Worm (Caenorhabditis elegans): ENCODE measurements around the gene ccdc-12.

DNA sequence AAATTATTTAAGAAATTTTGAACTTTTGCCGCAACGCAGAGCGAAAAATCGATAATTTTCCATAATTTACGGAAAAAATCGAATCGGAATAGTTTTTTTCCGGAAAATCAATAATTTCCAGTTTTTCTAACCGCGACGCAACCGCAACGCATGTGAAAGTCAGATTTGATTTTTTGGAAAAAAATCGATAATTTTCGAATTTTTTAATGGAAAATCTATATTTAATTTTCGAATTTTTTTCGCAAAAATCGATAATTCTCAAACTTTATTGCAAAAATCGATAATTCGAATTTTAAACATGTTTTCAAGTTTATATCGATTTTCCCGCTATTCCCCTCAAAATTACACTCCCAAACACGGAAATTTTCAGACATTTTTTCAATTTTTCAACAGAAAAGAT lies 35.3 kb upstream of the ccdc-12 start:
- TF ChIP-seq lsy-2 (tag; optimal IDR thresholded peaks at IDR 0.05) (no peak), nhr-77 (tag; optimal IDR thresholded peaks at IDR 0.05) (no peak), unc-62 (GFP tag; optimal IDR thresholded peaks at IDR 0.05) (no peak), aha-1 (tag; optimal IDR thresholded peaks at IDR 0.05) (no peak), mdl-1 (tag; optimal IDR thresholded peaks at IDR 0.05) (no peak), C16A3.4 (tag; optimal IDR thresholded peaks at IDR 0.05) (no peak)
